Worm (Caenorhabditis elegans) whole organism, mixed stage, embryonic: Measurements from ENCODE around the gene nhr-193.

Source experiments
- ceh-39 ChIP-seq: fragments of 150-350 bp; optimal IDR thresholded peaks from 2 replicates; lab custom pipeline; 2014; ENCODE audit warnings: missing biosample characterization, missing genetic modification characterization
- cnd-1 ChIP-seq: fragments of 200-800 bp; sonication (Bioruptor generic); optimal IDR thresholded peaks from 2 replicates; lab custom pipeline; 2018; ENCODE audit warnings: mild to moderate bottlenecking, missing genetic modification characterization, missing compliant biosample characterization
- nhr-237 ChIP-seq: fragments of 150-350 bp; optimal IDR thresholded peaks from 2 replicates; lab custom pipeline; 2014; ENCODE audit warnings: missing biosample characterization, missing genetic modification characterization
- nhr-76 ChIP-seq: sonication (generic microtip); optimal IDR thresholded peaks from 2 replicates; lab custom pipeline; 2017; ENCODE audit warnings: missing biosample characterization, missing genetic modification characterization
- snpc-4 ChIP-seq: fragments of 150-350 bp; optimal IDR thresholded peaks from 2 replicates; lab custom pipeline; 2014; ENCODE audit warnings: missing biosample characterization, missing genetic modification characterization
- unc-62 ChIP-seq: fragments of 150-350 bp; optimal IDR thresholded peaks from 2 replicates; lab custom pipeline; 2014; ENCODE audit warnings: missing biosample characterization, missing genetic modification reagents, missing genetic modification characterization

DNA sequence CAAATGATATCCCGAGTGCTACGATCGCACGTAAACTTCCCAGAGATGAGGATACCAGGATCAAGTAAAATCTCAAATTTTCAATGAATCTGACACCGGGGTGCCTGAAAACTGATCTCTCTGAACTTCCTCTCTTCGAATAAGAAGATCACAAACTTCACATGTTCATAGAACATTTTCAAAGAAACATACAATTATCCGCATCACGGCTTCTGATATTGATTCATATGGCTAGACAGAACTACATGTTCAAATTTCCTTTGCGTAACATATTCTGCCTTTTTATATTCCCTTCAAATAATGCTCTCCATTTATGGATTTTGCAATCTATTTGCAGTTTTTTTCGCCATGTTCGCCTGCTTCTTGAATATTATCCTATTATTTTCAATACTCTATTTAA is 45.0 kb upstream of the nhr-193 start, which contains the start of gene srbc-83:
- TF ChIP-seq ceh-39 (tag; lab: Kevin White, UChicago) (no peak), nhr-76 (tag; lab: Kevin White, UChicago) (no peak), unc-62 (no peak), cnd-1 (tag; lab: Kevin White, UChicago) (no peak), snpc-4 (no peak), nhr-237 (tag; lab: Kevin White, UChicago) (no peak)
